Fruit fly (Drosophila melanogaster): ENCODE measurements around the gene Frl.

DNA sequence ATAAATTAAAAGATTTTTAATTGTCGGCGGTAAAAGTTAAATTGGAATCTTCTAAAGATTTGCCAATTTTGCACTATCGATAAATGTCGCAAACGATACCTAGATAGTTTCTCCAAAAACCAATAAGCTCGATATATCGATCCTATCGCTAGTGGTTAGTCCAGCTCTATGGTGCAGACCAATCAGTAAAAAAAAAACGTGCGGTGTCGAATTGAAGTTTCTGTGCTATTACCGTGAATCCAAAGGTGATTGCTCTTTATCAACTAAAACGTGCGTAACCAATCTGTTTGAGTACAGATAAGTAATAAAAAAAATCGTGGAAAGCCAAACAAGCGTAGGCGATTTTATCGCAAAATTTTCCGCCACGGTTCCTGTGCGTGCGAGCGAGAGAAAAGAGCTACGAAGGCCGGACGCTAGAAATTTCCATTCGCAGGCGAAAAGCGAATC, 16.1 kb upstream of the Frl start, which contains the start of gene Hsp110:
- TF ChIP-seq psq (GFP tag; optimal IDR thresholded peaks at IDR 0.05) (no peak), Hnf4 (GFP tag; optimal IDR thresholded peaks at IDR 0.05) (peak; percentile 83)

Data from whole organism, wandering third instar larva.